Worm (Caenorhabditis elegans) whole organism, L2 larva: ENCODE data around the gene F38E9.6.

Experiments
- C34F6.9 ChIP-seq: fragments of 150-350 bp; optimal IDR thresholded peaks from 2 replicates; lab custom pipeline; 2014; ENCODE audit warnings: missing biosample characterization, missing genetic modification characterization
- Y55F3AM.14 ChIP-seq: fragments of 200-800 bp; sonication (Bioruptor generic); optimal IDR thresholded peaks from 2 replicates; lab custom pipeline; 2018; ENCODE audit warnings: mild to moderate bottlenecking, missing genetic modification characterization, missing compliant biosample characterization
- ZK546.5 ChIP-seq: sonication (generic microtip); optimal IDR thresholded peaks from 2 replicates; lab custom pipeline; 2017; ENCODE audit warnings: missing biosample characterization, missing genetic modification characterization
- aly-2 ChIP-seq: fragments of 150-350 bp; optimal IDR thresholded peaks from 2 replicates; lab custom pipeline; 2014; ENCODE audit warnings: missing biosample characterization, missing genetic modification characterization
- ama-1 ChIP-seq: fragments of 150-350 bp; optimal IDR thresholded peaks from 2 replicates; lab custom pipeline; 2018; ENCODE audit warnings: inconsistent platforms
- blmp-1 ChIP-seq: sonication (generic microtip); optimal IDR thresholded peaks from 2 replicates; lab custom pipeline; 2017; ENCODE audit warnings: missing genetic modification characterization, mild to moderate bottlenecking, missing compliant biosample characterization, antibody characterized with exemption, moderate library complexity; ENCODE audit not compliant: insufficient read depth
- ceh-16 ChIP-seq: fragments of 150-350 bp; optimal IDR thresholded peaks from 2 replicates; lab custom pipeline; 2014; ENCODE audit warnings: missing biosample characterization, missing genetic modification characterization
- crh-2 ChIP-seq: sonication (generic microtip); optimal IDR thresholded peaks from 2 replicates; lab custom pipeline; 2017; ENCODE audit warnings: missing biosample characterization, missing genetic modification characterization
- elt-1 ChIP-seq: fragments of 150-350 bp; optimal IDR thresholded peaks from 2 replicates; lab custom pipeline; 2014; ENCODE audit warnings: missing biosample characterization, missing genetic modification characterization
- fos-1 ChIP-seq: fragments of 150-350 bp; optimal IDR thresholded peaks from 2 replicates; lab custom pipeline; 2014; ENCODE audit warnings: missing biosample characterization, missing genetic modification characterization
- gmeb-1 ChIP-seq: fragments of 150-350 bp; optimal IDR thresholded peaks from 2 replicates; lab custom pipeline; 2014; ENCODE audit warnings: missing biosample characterization, missing genetic modification characterization
- lin-11 ChIP-seq: fragments of 150-350 bp; sonication (generic microtip); optimal IDR thresholded peaks from 2 replicates; lab custom pipeline; 2014; ENCODE audit warnings: missing biosample characterization, missing genetic modification characterization, inconsistent platforms, mixed read lengths
- mbf-1 ChIP-seq: sonication (generic microtip); optimal IDR thresholded peaks from 2 replicates; lab custom pipeline; 2017; ENCODE audit warnings: missing biosample characterization, missing genetic modification characterization
- mdl-1 ChIP-seq, 2 experiments: fragments of 150-350 bp in 1 of 2; sonication (generic microtip) in 1 of 2; optimal IDR thresholded peaks; 2 replicates each; lab custom pipeline; 2017; ENCODE audit warnings: missing biosample characterization in 2 of 2, missing genetic modification characterization in 2 of 2
- nhr-11 ChIP-seq: fragments of 150-350 bp; optimal IDR thresholded peaks from 2 replicates; lab custom pipeline; 2014; ENCODE audit warnings: missing biosample characterization, missing genetic modification characterization
- nhr-12 ChIP-seq: fragments of 150-350 bp; optimal IDR thresholded peaks from 2 replicates; lab custom pipeline; 2014; ENCODE audit warnings: missing biosample characterization, missing genetic modification characterization
- nhr-129 ChIP-seq: fragments of 150-350 bp; optimal IDR thresholded peaks from 2 replicates; lab custom pipeline; 2014; ENCODE audit warnings: missing biosample characterization, missing genetic modification characterization
- nhr-237 ChIP-seq: fragments of 150-350 bp; optimal IDR thresholded peaks from 2 replicates; lab custom pipeline; 2014; ENCODE audit warnings: missing biosample characterization, missing genetic modification characterization
- peb-1 ChIP-seq: fragments of 150-350 bp; optimal IDR thresholded peaks from 2 replicates; lab custom pipeline; 2014; ENCODE audit warnings: missing biosample characterization, missing genetic modification characterization
- sem-4 ChIP-seq: fragments of 150-350 bp; optimal IDR thresholded peaks from 2 replicates; lab custom pipeline; 2014; ENCODE audit warnings: missing biosample characterization, missing genetic modification reagents, missing genetic modification characterization
- sma-9 ChIP-seq, 2 experiments: fragments of 150-350 bp in 1 of 2; sonication (generic microtip) in 1 of 2; optimal IDR thresholded peaks; 2 replicates each; lab custom pipeline; 2014 to 2016; ENCODE audit warnings: missing genetic modification characterization in 2 of 2, mild to moderate bottlenecking in 1 of 2, missing biosample characterization in 1 of 2, missing compliant biosample characterization in 1 of 2, missing genetic modification reagents in 1 of 2, moderate library complexity in 1 of 2
- snpc-4 ChIP-seq: fragments of 150-350 bp; optimal IDR thresholded peaks from 2 replicates; lab custom pipeline; 2014; ENCODE audit warnings: missing biosample characterization, missing genetic modification characterization
- unc-39 ChIP-seq: fragments of 150-350 bp; optimal IDR thresholded peaks from 2 replicates; lab custom pipeline; 2014; ENCODE audit warnings: missing biosample characterization, missing genetic modification characterization
- unc-55 ChIP-seq: fragments of 150-350 bp; sonication (generic microtip); optimal IDR thresholded peaks from 3 replicates; lab custom pipeline; 2014; ENCODE audit warnings: missing biosample characterization, missing genetic modification reagents, missing genetic modification characterization
- ztf-1 ChIP-seq: fragments of 200-800 bp; sonication (Bioruptor generic); conservative IDR thresholded peaks from 2 replicates; pipeline ENCODE4 v1.3.6; 2022; ENCODE audit warnings: missing genetic modification characterization, missing compliant biosample characterization
- ztf-11 ChIP-seq: sonication (generic microtip); optimal IDR thresholded peaks from 2 replicates; lab custom pipeline; 2017; ENCODE audit warnings: missing biosample characterization, missing genetic modification characterization
- ztf-4 ChIP-seq: fragments of 150-350 bp; optimal IDR thresholded peaks from 2 replicates; lab custom pipeline; 2014; ENCODE audit warnings: missing biosample characterization, missing genetic modification characterization

F38E9.6 gene

ce11 chrX:16484681-16485080, 52.4 kb downstream of the F38E9.6 start (continued):
- TF ChIP-seq ztf-1 (no peak), ceh-16 (tag; lab: Kevin White, UChicago) (no peak), ztf-4 (tag; lab: Kevin White, UChicago) (no peak), mdl-1 (tag; optimal IDR thresholded peaks at IDR 0.05; lab: Kevin White, UChicago) (no peak), elt-1 (tag; lab: Kevin White, UChicago) (no peak), ZK546.5 (tag; lab: Kevin White, UChicago) (no peak), snpc-4 (tag; lab: Kevin White, UChicago) (peak; percentile 22), Y55F3AM.14 (no peak), ztf-11 (tag; lab: Kevin White, UChicago) (no peak), unc-55 (peak; percentile 12), lin-11 (tag; lab: Kevin White, UChicago) (no peak), sem-4 (tag; lab: Kevin White, UChicago) (peak; percentile 74), peb-1 (no peak), nhr-129 (tag; lab: Kevin White, UChicago) (peak; percentile 39), ama-1 (no peak), C34F6.9 (tag; lab: Kevin White, UChicago) (peak; percentile 58), gmeb-1 (no peak), aly-2 (tag; lab: Kevin White, UChicago) (no peak), nhr-11 (tag; lab: Kevin White, UChicago) (no peak), sma-9 (GFP tag; optimal IDR thresholded peaks at IDR 0.05; lab: Kevin White, UChicago) (peak; percentile 40), sma-9 (tag; optimal IDR thresholded peaks at IDR 0.05; lab: Kevin White, UChicago) (no peak), nhr-237 (tag; lab: Kevin White, UChicago) (no peak), unc-39 (tag; lab: Kevin White, UChicago) (no peak), nhr-12 (tag; lab: Kevin White, UChicago) (no peak), fos-1 (tag; lab: Kevin White, UChicago) (peak; percentile 41), mbf-1 (tag; lab: Kevin White, UChicago) (no peak)
- TF ChIP-seq, all 48 proteins: peak for 14

ce11 chrX:16485322-16485721, 53.1 kb downstream of the F38E9.6 start:
- TF ChIP-seq ZK546.5 (tag; lab: Kevin White, UChicago) (no peak), blmp-1 (no peak)

- TF ChIP-seq fos-1 (tag; lab: Kevin White, UChicago) (peak; percentile 88), sma-9 (GFP tag; optimal IDR thresholded peaks at IDR 0.05; lab: Kevin White, UChicago) (peak; percentile 7), sma-9 (tag; optimal IDR thresholded peaks at IDR 0.05; lab: Kevin White, UChicago) (no peak), mdl-1 (tag; optimal IDR thresholded peaks at IDR 0.05; lab: Kevin White, UChicago) (peak in 1 of 2 experiments; percentile 15), crh-2 (tag; lab: Kevin White, UChicago) (peak; percentile 61), ZK546.5 (tag; lab: Kevin White, UChicago) (no peak)
- TF ChIP-seq, all 48 proteins: peak for 4
Measured at ce11 chrX:16487068-16487658, 54.9 kb downstream of the F38E9.6 start, which contains the start of gene cah-3. TSS of gene cah-3 (plus strand) at chrX:16487481.
